Fruit fly (Drosophila melanogaster) whole organism, adult: Measurements from ENCODE around the gene CG12118.

Experiments used
- CG11617 ChIP-seq: fragments of 200-800 bp; sonication (Bioruptor generic); optimal IDR thresholded peaks from 2 replicates; lab custom pipeline; 2017; ENCODE audit warnings: mild to moderate bottlenecking, missing biosample characterization, missing genetic modification reagents, missing genetic modification characterization
- CG12768 ChIP-seq: fragments of 200-800 bp; sonication (Bioruptor generic); optimal IDR thresholded peaks from 2 replicates; lab custom pipeline; 2017; ENCODE audit warnings: missing biosample characterization, missing genetic modification characterization, mild to moderate bottlenecking, moderate library complexity, missing genetic modification reagents
- CG1620 ChIP-seq: fragments of 200-800 bp; sonication (Bioruptor generic); optimal IDR thresholded peaks from 2 replicates; lab custom pipeline; 2016; ENCODE audit warnings: missing biosample characterization, missing genetic modification characterization
- CG33017 ChIP-seq: fragments of 200-800 bp; sonication (Bioruptor generic); optimal IDR thresholded peaks from 2 replicates; lab custom pipeline; 2018; ENCODE audit warnings: missing biosample characterization, mild to moderate bottlenecking, missing genetic modification characterization, moderate library complexity
- CG5204 ChIP-seq: fragments of 200-800 bp; sonication (Bioruptor generic); optimal IDR thresholded peaks from 2 replicates; lab custom pipeline; 2016; ENCODE audit warnings: missing biosample characterization, missing genetic modification characterization
- CG7045 ChIP-seq: fragments of 200-800 bp; sonication (Bioruptor generic); optimal IDR thresholded peaks from 2 replicates; lab custom pipeline; 2017; ENCODE audit warnings: missing biosample characterization, mild to moderate bottlenecking, missing genetic modification characterization
- CG7101 ChIP-seq: fragments of 200-800 bp; sonication (Bioruptor generic); optimal IDR thresholded peaks from 2 replicates; lab custom pipeline; 2018; ENCODE audit warnings: missing biosample characterization, mild to moderate bottlenecking, missing genetic modification characterization, moderate library complexity
- Clk ChIP-seq: fragments of 200-800 bp; sonication (Bioruptor generic); optimal IDR thresholded peaks from 2 replicates; lab custom pipeline; 2017; ENCODE audit warnings: missing biosample characterization, missing genetic modification characterization
- Crg-1 ChIP-seq: fragments of 200-800 bp; sonication (Bioruptor generic); optimal IDR thresholded peaks from 2 replicates; lab custom pipeline; 2016; ENCODE audit warnings: missing biosample characterization, missing genetic modification characterization
- Hr96 ChIP-seq: fragments of 200-800 bp; sonication (Bioruptor generic); optimal IDR thresholded peaks from 2 replicates; lab custom pipeline; 2016; ENCODE audit warnings: missing biosample characterization, missing genetic modification characterization
- Mnt ChIP-seq: fragments of 200-800 bp; sonication (Bioruptor generic); optimal IDR thresholded peaks from 2 replicates; lab custom pipeline; 2016; ENCODE audit warnings: missing biosample characterization, mild to moderate bottlenecking, missing genetic modification characterization
- bab1 ChIP-seq: fragments of 200-800 bp; sonication (Bioruptor generic); optimal IDR thresholded peaks from 3 replicates; lab custom pipeline; 2019; ENCODE audit warnings: missing biosample characterization, mild to moderate bottlenecking, missing genetic modification characterization, moderate library complexity
- cic ChIP-seq: fragments of 200-800 bp; sonication (Bioruptor generic); optimal IDR thresholded peaks from 2 replicates; lab custom pipeline; 2017; ENCODE audit warnings: missing biosample characterization, mild to moderate bottlenecking, missing genetic modification characterization, moderate library complexity
- kay ChIP-seq: fragments of 200-800 bp; sonication (Bioruptor generic); peaks from one replicate; lab custom pipeline; 2016; ENCODE audit warnings: missing biosample characterization, missing genetic modification characterization, borderline replicate concordance
- ovo ChIP-seq: fragments of 200-800 bp; sonication (Bioruptor generic); optimal IDR thresholded peaks from 2 replicates; lab custom pipeline; 2016; ENCODE audit warnings: missing biosample characterization, missing genetic modification characterization
- pad ChIP-seq: fragments of 200-800 bp; sonication (Bioruptor generic); optimal IDR thresholded peaks from 3 replicates; lab custom pipeline; 2017; ENCODE audit warnings: missing biosample characterization, missing genetic modification characterization, mild to moderate bottlenecking, moderate library complexity, missing genetic modification reagents
- tj ChIP-seq: fragments of 200-800 bp; sonication (Bioruptor generic); optimal IDR thresholded peaks from 3 replicates; lab custom pipeline; 2017; ENCODE audit warnings: missing biosample characterization, mild to moderate bottlenecking, missing genetic modification characterization, moderate library complexity
- toe ChIP-seq: fragments of 200-800 bp; sonication (Bioruptor generic); optimal IDR thresholded peaks from 2 replicates; lab custom pipeline; 2016; ENCODE audit warnings: missing biosample characterization, missing genetic modification characterization

CG12118 gene

dm6 chrX:9225137-9225536, 28.9 kb upstream of the CG12118 start, which contains the start of gene CG15370:
Gene CG15370 (plus strand): TSS chrX:9225437.
- TF ChIP-seq toe (GFP tag; lab: Kevin White, UChicago), result no peak
- no peak for TF ChIP-seq cic (GFP tag; lab: Kevin White, UChicago)
- TF ChIP-seq ovo, result no peak
- no peak for TF ChIP-seq CG33017 (tag; lab: Kevin White, UChicago)
- TF ChIP-seq CG1620 (GFP tag; lab: Kevin White, UChicago), result no peak
- no peak for TF ChIP-seq Crg-1 (GFP tag; lab: Kevin White, UChicago)

DNA sequence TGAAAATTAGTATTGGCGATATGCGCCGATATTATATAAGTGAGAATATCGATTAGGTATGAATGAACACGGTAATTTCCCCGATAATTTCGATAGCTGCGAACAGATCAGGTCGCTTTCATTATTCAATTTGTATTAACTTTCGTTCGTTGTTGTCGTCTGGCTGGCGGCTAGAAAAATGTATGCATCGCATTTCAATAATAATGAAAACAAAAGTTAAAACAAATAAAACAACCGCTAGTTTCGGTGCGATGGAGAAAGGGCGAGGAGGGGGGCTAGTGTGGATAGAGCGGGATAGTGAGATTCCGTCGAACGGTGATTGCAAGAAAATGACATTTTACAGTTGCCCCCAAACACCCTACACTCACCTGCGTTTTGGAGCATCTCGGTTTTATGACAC, 28.2 kb upstream of the CG12118 start:
- TF ChIP-seq Crg-1 (GFP tag; lab: Kevin White, UChicago), result no peak
- peak; percentile 30 for TF ChIP-seq ovo

dm6 chrX:9223182-9223581, 27.0 kb upstream of the CG12118 start, which contains the start of gene t:
Gene t (minus strand): TSS chrX:9223257.
- peak; percentile 17 for TF ChIP-seq CG5204 (GFP tag; lab: Kevin White, UChicago)
- TF ChIP-seq CG7045 (GFP tag; lab: Kevin White, UChicago), result no peak

dm6 chrX:9220434-9220833, 24.2 kb upstream of the CG12118 start:
- TF ChIP-seq ovo (no peak), CG33017 (tag; lab: Kevin White, UChicago) (peak; percentile 9), bab1 (peak; percentile 26)

DNA sequence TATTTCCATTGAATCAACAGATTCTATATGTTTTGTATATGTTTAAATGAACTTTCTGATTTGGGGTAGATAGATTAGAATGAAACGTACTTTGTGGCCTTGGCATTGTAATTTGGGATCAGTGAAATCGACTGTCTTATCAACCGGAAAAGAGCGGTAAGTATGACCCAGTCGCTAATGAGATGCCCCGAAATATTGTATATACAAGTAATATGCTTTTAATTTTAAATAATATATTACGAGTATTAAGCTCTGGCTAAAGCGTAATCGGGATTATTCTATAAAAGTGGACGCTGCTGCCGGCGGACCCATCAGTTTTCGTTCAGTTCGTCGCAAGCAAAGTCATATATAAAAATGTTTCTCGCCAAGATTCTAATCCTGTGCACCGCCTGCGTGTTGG, 20.4 kb upstream of the CG12118 start, which contains the start of gene CG15369:
CG15369 (plus strand) TSS at position 301 of the 400 bp plus-strand sequence.
- TF ChIP-seq bab1, result no peak
- no peak for TF ChIP-seq ovo
- no peak for TF ChIP-seq CG7101

DNA sequence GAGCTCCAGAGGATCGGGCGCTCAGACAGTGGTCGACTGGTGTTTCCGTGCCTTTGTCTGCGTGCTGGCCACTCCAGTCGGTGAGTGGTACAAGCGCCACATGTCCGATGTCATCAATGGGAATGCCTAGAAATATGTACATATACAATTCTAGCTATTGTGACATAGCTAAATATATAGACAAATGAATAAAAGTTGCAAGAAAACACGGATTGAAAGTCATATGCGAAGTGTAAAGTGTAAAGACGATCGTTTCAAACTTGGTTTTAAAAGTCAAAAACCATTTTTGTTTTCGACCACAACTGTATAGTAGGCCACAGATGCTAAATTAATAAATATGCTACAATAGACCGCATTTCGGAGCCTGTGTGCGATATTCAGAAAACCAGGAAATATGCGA, 19.3 kb upstream of the CG12118 start, which contains the start of gene CG15368:
CG15368 (plus strand) TSS at position 301 of the 400 bp plus-strand sequence.
- TF ChIP-seq Hr96 (GFP tag; lab: Kevin White, UChicago) (no peak), kay (no peak), tj (GFP tag; lab: Kevin White, UChicago) (no peak), pad (GFP tag; lab: Kevin White, UChicago) (no peak), CG12768 (GFP tag; lab: Kevin White, UChicago) (no peak), toe (GFP tag; lab: Kevin White, UChicago) (no peak), cic (GFP tag; lab: Kevin White, UChicago) (no peak), CG11617 (GFP tag; lab: Kevin White, UChicago) (no peak), CG1620 (GFP tag; lab: Kevin White, UChicago) (no peak), CG7045 (GFP tag; lab: Kevin White, UChicago) (no peak), CG33017 (tag; lab: Kevin White, UChicago) (no peak), bab1 (no peak), Clk (no peak), Mnt (no peak), Crg-1 (GFP tag; lab: Kevin White, UChicago) (no peak), CG5204 (GFP tag; lab: Kevin White, UChicago) (no peak)

dm6 chrX:9214576-9214975, 18.4 kb upstream of the CG12118 start, which contains the start of gene Obp8a:
Gene Obp8a (plus strand): TSS chrX:9214876.
- TF ChIP-seq ovo (no peak), tj (GFP tag; lab: Kevin White, UChicago) (no peak), Clk (no peak), CG7045 (GFP tag; lab: Kevin White, UChicago) (no peak), CG33017 (tag; lab: Kevin White, UChicago) (no peak), toe (GFP tag; lab: Kevin White, UChicago) (no peak), Hr96 (GFP tag; lab: Kevin White, UChicago) (no peak), CG5204 (GFP tag; lab: Kevin White, UChicago) (no peak), bab1 (no peak), Crg-1 (GFP tag; lab: Kevin White, UChicago) (no peak), Mnt (no peak), CG11617 (GFP tag; lab: Kevin White, UChicago) (no peak), cic (GFP tag; lab: Kevin White, UChicago) (no peak)

- TF ChIP-seq CG11617 (GFP tag; lab: Kevin White, UChicago), result no peak
- TF ChIP-seq CG12768 (GFP tag; lab: Kevin White, UChicago), result no peak
- no peak for TF ChIP-seq ovo
Observed at dm6 chrX:9210787-9211186, 14.6 kb upstream of the CG12118 start, which contains the start of gene SmydA-9. Gene SmydA-9 (minus strand): TSS chrX:9210887.
